Fruit fly (Drosophila melanogaster) whole organism, embryonic: ENCODE data around the gene Ada1-2.

Source experiments
- ATbp ChIP-seq: fragments of 200-800 bp; sonication (Bioruptor generic); optimal IDR thresholded peaks from 2 replicates; lab custom pipeline; 2017; ENCODE audit warnings: missing biosample characterization, mild to moderate bottlenecking, missing genetic modification characterization, missing genetic modification reagents
- Adf1 ChIP-seq: fragments of 200-800 bp; sonication (Bioruptor generic); IDR thresholded peaks from 2 replicates; pipeline ENCODE4 v1.3.6; 2022; ENCODE audit warnings: missing biosample characterization, missing genetic modification characterization
- BtbVII ChIP-seq: fragments of 200-800 bp; sonication (Bioruptor generic); optimal IDR thresholded peaks from 3 replicates; lab custom pipeline; 2017; ENCODE audit warnings: missing biosample characterization, mild to moderate bottlenecking, missing genetic modification characterization
- CG10209 ChIP-seq: fragments of 200-800 bp; sonication (Bioruptor generic); optimal IDR thresholded peaks from 3 replicates; lab custom pipeline; 2017; ENCODE audit warnings: missing biosample characterization, mild to moderate bottlenecking, missing genetic modification characterization, missing genetic modification reagents
- CG10431 ChIP-seq: fragments of 200-800 bp; sonication (Bioruptor generic); optimal IDR thresholded peaks from 3 replicates; lab custom pipeline; 2018; ENCODE audit warnings: missing biosample characterization, mild to moderate bottlenecking, missing genetic modification characterization
- CG10654 ChIP-seq: fragments of 200-800 bp; sonication (Bioruptor generic); optimal IDR thresholded peaks from 2 replicates; lab custom pipeline; 2016; ENCODE audit warnings: missing biosample characterization, missing genetic modification characterization
- CG12236 ChIP-seq: fragments of 200-800 bp; sonication (Bioruptor generic); optimal IDR thresholded peaks from 2 replicates; lab custom pipeline; 2016; ENCODE audit warnings: missing biosample characterization, missing genetic modification characterization
- CG12659 ChIP-seq: fragments of 200-800 bp; sonication (Bioruptor generic); optimal IDR thresholded peaks from 3 replicates; lab custom pipeline; 2017; ENCODE audit warnings: mild to moderate bottlenecking, missing biosample characterization, missing genetic modification reagents, missing genetic modification characterization
- CG14014 ChIP-seq: fragments of 200-800 bp; sonication (Bioruptor generic); IDR thresholded peaks from 2 replicates; pipeline ENCODE4 v1.3.6; 2022; ENCODE audit warnings: missing biosample characterization, missing genetic modification characterization
- CG17612 ChIP-seq: fragments of 200-800 bp; sonication (Bioruptor generic); IDR thresholded peaks from 2 replicates; pipeline ENCODE4 v1.3.6; 2022; ENCODE audit warnings: missing biosample characterization, missing genetic modification characterization
- CG1792 ChIP-seq: fragments of 200-800 bp; sonication (Bioruptor generic); optimal IDR thresholded peaks from 2 replicates; lab custom pipeline; 2016; ENCODE audit warnings: missing biosample characterization, missing genetic modification characterization
- CG30431 ChIP-seq: fragments of 200-800 bp; sonication (Bioruptor generic); optimal IDR thresholded peaks from 2 replicates; lab custom pipeline; 2017; ENCODE audit warnings: missing biosample characterization, missing genetic modification characterization
- CG32772 ChIP-seq: fragments of 200-800 bp; sonication (Bioruptor generic); IDR thresholded peaks from 2 replicates; pipeline ENCODE4 v1.3.6; 2022; ENCODE audit warnings: missing biosample characterization, missing genetic modification characterization
- CG33213 ChIP-seq: fragments of 200-800 bp; sonication (Bioruptor generic); optimal IDR thresholded peaks from 3 replicates; lab custom pipeline; 2016; ENCODE audit warnings: missing biosample characterization, missing genetic modification characterization
- CG4617 ChIP-seq: fragments of 200-800 bp; sonication (Bioruptor generic); optimal IDR thresholded peaks from 3 replicates; lab custom pipeline; 2016; ENCODE audit warnings: missing biosample characterization, missing genetic modification characterization, borderline replicate concordance
- CG7271 ChIP-seq: fragments of 200-800 bp; sonication (Bioruptor generic); optimal IDR thresholded peaks from 2 replicates; lab custom pipeline; 2018; ENCODE audit warnings: missing biosample characterization, mild to moderate bottlenecking, missing genetic modification characterization, moderate library complexity
- CG7963 ChIP-seq: fragments of 200-800 bp; sonication (Bioruptor generic); IDR thresholded peaks from 3 replicates; pipeline ENCODE4 v1.3.6; 2022; ENCODE audit warnings: missing biosample characterization, missing genetic modification characterization; ENCODE audit not compliant: partially characterized antibody
- CG8388 ChIP-seq: fragments of 200-800 bp; sonication (Bioruptor generic); optimal IDR thresholded peaks from 2 replicates; lab custom pipeline; 2019; ENCODE audit warnings: missing biosample characterization, mild to moderate bottlenecking, missing genetic modification characterization, moderate library complexity
- CG9437 ChIP-seq: fragments of 200-800 bp; sonication (Bioruptor generic); optimal IDR thresholded peaks from 2 replicates; lab custom pipeline; 2018; ENCODE audit warnings: missing biosample characterization, mild to moderate bottlenecking, missing genetic modification characterization
- CG9817 ChIP-seq: fragments of 200-800 bp; sonication (Bioruptor generic); optimal IDR thresholded peaks from 2 replicates; lab custom pipeline; 2018; ENCODE audit warnings: missing biosample characterization, mild to moderate bottlenecking, missing genetic modification characterization, moderate library complexity
- D ChIP-seq, 2 experiments: fragments of 200-800 bp in 1 of 2; fragments of >200 bp in 1 of 2; sonication (Bioruptor generic) in 1 of 2; optimal IDR thresholded peaks; 2 replicates in 1 of 2; 3 replicates in 1 of 2; lab custom pipeline; 2017; ENCODE audit warnings: mild to moderate bottlenecking in 1 of 2, missing biosample characterization in 1 of 2, missing genetic modification characterization in 1 of 2, missing genetic modification reagents in 1 of 2
- D19A ChIP-seq: fragments of 200-800 bp; optimal IDR thresholded peaks from 3 replicates; lab custom pipeline; 2019; ENCODE audit warnings: missing biosample characterization, mild to moderate bottlenecking, missing genetic modification characterization, moderate library complexity
- Elba2 ChIP-seq: fragments of 200-800 bp; sonication (Bioruptor generic); optimal IDR thresholded peaks from 3 replicates; lab custom pipeline; 2016; ENCODE audit warnings: missing biosample characterization, missing genetic modification characterization
- MTF-1 ChIP-seq: fragments of 200-800 bp; sonication (Bioruptor generic); optimal IDR thresholded peaks from 2 replicates; lab custom pipeline; 2018; ENCODE audit warnings: missing biosample characterization, mild to moderate bottlenecking, missing genetic modification characterization, borderline replicate concordance
- Nf-YC ChIP-seq: fragments of 200-800 bp; optimal IDR thresholded peaks from 3 replicates; lab custom pipeline; 2019; ENCODE audit warnings: missing biosample characterization, mild to moderate bottlenecking, missing genetic modification characterization, moderate library complexity
- Opbp ChIP-seq: fragments of 200-800 bp; sonication (Bioruptor generic); IDR thresholded peaks from 3 replicates; pipeline ENCODE4 v1.3.6; 2022; ENCODE audit warnings: missing biosample characterization, missing genetic modification characterization; ENCODE audit not compliant: partially characterized antibody
- PHDP ChIP-seq: fragments of 200-800 bp; sonication (Bioruptor generic); optimal IDR thresholded peaks from 3 replicates; lab custom pipeline; 2018; ENCODE audit warnings: missing biosample characterization, mild to moderate bottlenecking, missing genetic modification characterization, moderate library complexity
- Ptx1 ChIP-seq: fragments of 200-800 bp; sonication (Bioruptor generic); IDR thresholded peaks from 2 replicates; pipeline ENCODE4 v1.3.6; 2022; ENCODE audit warnings: missing biosample characterization, missing genetic modification characterization
- YL-1 ChIP-seq: fragments of 200-800 bp; sonication (Bioruptor generic); optimal IDR thresholded peaks from 3 replicates; lab custom pipeline; 2017; ENCODE audit warnings: missing biosample characterization, mild to moderate bottlenecking, missing genetic modification characterization
- cato ChIP-seq: fragments of 200-800 bp; sonication (Bioruptor generic); optimal IDR thresholded peaks from 2 replicates; lab custom pipeline; 2016; ENCODE audit warnings: missing biosample characterization, missing genetic modification characterization, borderline replicate concordance
- ci ChIP-seq: fragments of 200-800 bp; sonication (Bioruptor generic); IDR thresholded peaks from 3 replicates; pipeline ENCODE4 v1.3.6; 2022; ENCODE audit warnings: missing biosample characterization, missing genetic modification characterization
- ewg ChIP-seq: fragments of 200-800 bp; sonication (Bioruptor generic); optimal IDR thresholded peaks from 3 replicates; lab custom pipeline; 2017; ENCODE audit warnings: mild to moderate bottlenecking, missing biosample characterization, missing genetic modification reagents, missing genetic modification characterization
- gcm ChIP-seq: fragments of 200-800 bp; sonication (Bioruptor generic); optimal IDR thresholded peaks from 2 replicates; lab custom pipeline; 2019; ENCODE audit warnings: missing biosample characterization, mild to moderate bottlenecking, missing genetic modification characterization, moderate library complexity
- gsb ChIP-seq: fragments of 200-800 bp; sonication (Bioruptor generic); IDR thresholded peaks from 2 replicates; pipeline ENCODE4 v1.3.6; 2022; ENCODE audit warnings: missing biosample characterization, missing genetic modification characterization
- lola ChIP-seq, 3 experiments: fragments of >200 bp in 2 of 3; fragments of 200-800 bp in 1 of 3; sonication (Bioruptor generic) in 1 of 3; optimal IDR thresholded peaks; 2 replicates each; lab custom pipeline; 2017 to 2019; ENCODE audit warnings: missing biosample characterization in 3 of 3, missing genetic modification characterization in 3 of 3, mild to moderate bottlenecking in 1 of 3, moderate library complexity in 1 of 3
- luna ChIP-seq: fragments of 200-800 bp; sonication (Bioruptor generic); optimal IDR thresholded peaks from 2 replicates; lab custom pipeline; 2016; ENCODE audit warnings: missing biosample characterization, missing genetic modification characterization
- nerfin-2 ChIP-seq: fragments of 200-800 bp; sonication (Bioruptor generic); IDR thresholded peaks from 2 replicates; pipeline ENCODE4 v1.3.6; 2022; ENCODE audit warnings: missing biosample characterization, missing genetic modification characterization; ENCODE audit not compliant: partially characterized antibody
- odd ChIP-seq: fragments of 200-800 bp; sonication (Bioruptor generic); optimal IDR thresholded peaks from 2 replicates; lab custom pipeline; 2017; ENCODE audit warnings: missing biosample characterization, mild to moderate bottlenecking, missing genetic modification characterization
- pros ChIP-seq: fragments of 200-800 bp; sonication (Bioruptor generic); optimal IDR thresholded peaks from 3 replicates; lab custom pipeline; 2019; ENCODE audit warnings: missing biosample characterization, mild to moderate bottlenecking, missing genetic modification characterization, moderate library complexity
- pzg ChIP-seq: fragments of 200-800 bp; sonication (Bioruptor generic); optimal IDR thresholded peaks from 3 replicates; lab custom pipeline; 2018; ENCODE audit warnings: missing biosample characterization, mild to moderate bottlenecking, missing genetic modification characterization, moderate library complexity
- salm ChIP-seq: fragments of 200-800 bp; sonication (Bioruptor generic); optimal IDR thresholded peaks from 2 replicates; lab custom pipeline; 2018; ENCODE audit warnings: missing biosample characterization, mild to moderate bottlenecking, missing genetic modification characterization
- scrt ChIP-seq: fragments of 200-800 bp; sonication (Bioruptor generic); optimal IDR thresholded peaks from 2 replicates; lab custom pipeline; 2018; ENCODE audit warnings: missing biosample characterization, mild to moderate bottlenecking, missing genetic modification characterization, moderate library complexity
- sd ChIP-seq: fragments of 200-800 bp; sonication (Bioruptor generic); optimal IDR thresholded peaks from 3 replicates; lab custom pipeline; 2018; ENCODE audit warnings: missing biosample characterization, mild to moderate bottlenecking, missing genetic modification characterization, moderate library complexity
- slou ChIP-seq: fragments of 200-800 bp; sonication (Bioruptor generic); optimal IDR thresholded peaks from 3 replicates; lab custom pipeline; 2016; ENCODE audit warnings: missing biosample characterization, missing genetic modification characterization
- toy ChIP-seq: fragments of 200-800 bp; sonication (Bioruptor generic); IDR thresholded peaks from 2 replicates; pipeline ENCODE4 v1.3.6; 2022; ENCODE audit warnings: missing biosample characterization, missing genetic modification characterization
- trem ChIP-seq: fragments of 200-800 bp; optimal IDR thresholded peaks from 3 replicates; lab custom pipeline; 2019; ENCODE audit warnings: missing biosample characterization, mild to moderate bottlenecking, missing genetic modification characterization, moderate library complexity
- unpg ChIP-seq: fragments of 200-800 bp; sonication (Bioruptor generic); optimal IDR thresholded peaks from 3 replicates; lab custom pipeline; 2018; ENCODE audit warnings: missing biosample characterization, mild to moderate bottlenecking, missing genetic modification characterization, moderate library complexity
- vvl ChIP-seq: fragments of 200-800 bp; sonication (Bioruptor generic); IDR thresholded peaks from 2 replicates; pipeline ENCODE4 v1.3.6; 2022; ENCODE audit warnings: missing biosample characterization, missing genetic modification characterization

Ada1-2 gene

dm6 chr2L:12010100-12010876, 17.6 kb downstream of the Ada1-2 start (continued):
- TF ChIP-seq ewg (GFP tag; lab: Kevin White, UChicago) (peak; percentile 7), pzg (peak; percentile 5), D (optimal IDR thresholded peaks at IDR 0.05; lab: Kevin White, UChicago) (peak; percentile 91), D (GFP tag; optimal IDR thresholded peaks at IDR 0.05; lab: Kevin White, UChicago) (peak; percentile 8), salm (peak; percentile 12), lola (GFP tag; optimal IDR thresholded peaks at IDR 0.05; lab: Kevin White, UChicago) (no peak), Adf1 (GFP tag; lab: Robert Waterston, UW) (no peak), gsb (no peak), odd (peak; percentile 74), toy (GFP tag; lab: Robert Waterston, UW) (no peak), PHDP (tag; lab: Kevin White, UChicago) (no peak), ATbp (GFP tag; lab: Kevin White, UChicago) (peak; percentile 35), pros (GFP tag; lab: Kevin White, UChicago) (peak; percentile 99), CG12659 (GFP tag; lab: Kevin White, UChicago) (no peak), CG33213 (GFP tag; lab: Kevin White, UChicago) (no peak), nerfin-2 (GFP tag; lab: Robert Waterston, UW) (no peak), CG32772 (GFP tag; lab: Robert Waterston, UW) (no peak), cato (GFP tag; lab: Kevin White, UChicago) (no peak), slou (GFP tag; lab: Kevin White, UChicago) (no peak), trem (tag; lab: Kevin White, UChicago) (peak; percentile 15), scrt (GFP tag; lab: Kevin White, UChicago) (no peak), CG10431 (GFP tag; lab: Kevin White, UChicago) (peak; percentile 19), MTF-1 (GFP tag; lab: Kevin White, UChicago) (peak; percentile 58), CG8388 (GFP tag; lab: Kevin White, UChicago) (peak; percentile 16), CG14014 (GFP tag; lab: Robert Waterston, UW) (no peak), vvl (GFP tag; lab: Robert Waterston, UW) (no peak), CG30431 (no peak), CG10654 (GFP tag; lab: Kevin White, UChicago) (no peak), CG7271 (no peak), Ptx1 (no peak), CG7963 (GFP tag; lab: Robert Waterston, UW) (no peak), CG1792 (GFP tag; lab: Kevin White, UChicago) (no peak), BtbVII (GFP tag; lab: Kevin White, UChicago) (peak; percentile 11), ci (no peak), CG9817 (no peak), CG12236 (no peak), Nf-YC (tag; lab: Kevin White, UChicago) (peak; percentile 100), CG9437 (no peak), D19A (tag; lab: Kevin White, UChicago) (no peak), sd (tag; lab: Kevin White, UChicago) (no peak), Elba2 (GFP tag; lab: Kevin White, UChicago) (peak; percentile 100), CG4617 (GFP tag; lab: Kevin White, UChicago) (no peak), CG10209 (no peak), Opbp (GFP tag; lab: Robert Waterston, UW) (no peak), luna (no peak), YL-1 (no peak), unpg (no peak), gcm (GFP tag; lab: Kevin White, UChicago) (no peak), CG17612 (no peak)
